Worm (Caenorhabditis elegans) whole organism, midembryonic: ENCODE data around the gene F54D1.1.

Source experiments
- T22C8.4 ChIP-seq: fragments of 200-800 bp; sonication (Bioruptor generic); IDR thresholded peaks from 2 replicates; pipeline ENCODE4 v1.3.6; 2022; ENCODE audit warnings: missing genetic modification characterization, missing compliant biosample characterization
- cog-1 ChIP-seq: sonication (generic microtip); optimal IDR thresholded peaks from 2 replicates; lab custom pipeline; 2016; ENCODE audit warnings: missing genetic modification characterization, missing compliant biosample characterization
- flt-1 ChIP-seq: fragments of 200-800 bp; sonication (Bioruptor generic); IDR thresholded peaks from 2 replicates; pipeline ENCODE4 v1.3.6; 2022; ENCODE audit warnings: missing genetic modification characterization, missing compliant biosample characterization
- klf-2 ChIP-seq: fragments of 200-800 bp; sonication (Bioruptor generic); conservative IDR thresholded peaks from 2 replicates; pipeline ENCODE4 v1.3.6; 2022; ENCODE audit warnings: missing genetic modification reagents, missing genetic modification characterization, missing compliant biosample characterization
- med-1 ChIP-seq: sonication (generic microtip); optimal IDR thresholded peaks from 2 replicates; lab custom pipeline; 2017; ENCODE audit warnings: missing genetic modification characterization, mild to moderate bottlenecking, missing compliant biosample characterization, antibody characterized with exemption, missing genetic modification reagents; ENCODE audit not compliant: insufficient read depth
- ztf-29 ChIP-seq: fragments of 200-800 bp; sonication (Bioruptor generic); IDR thresholded peaks from 2 replicates; pipeline ENCODE4 v1.3.6; 2022; ENCODE audit warnings: missing genetic modification reagents, missing genetic modification characterization, missing compliant biosample characterization

DNA sequence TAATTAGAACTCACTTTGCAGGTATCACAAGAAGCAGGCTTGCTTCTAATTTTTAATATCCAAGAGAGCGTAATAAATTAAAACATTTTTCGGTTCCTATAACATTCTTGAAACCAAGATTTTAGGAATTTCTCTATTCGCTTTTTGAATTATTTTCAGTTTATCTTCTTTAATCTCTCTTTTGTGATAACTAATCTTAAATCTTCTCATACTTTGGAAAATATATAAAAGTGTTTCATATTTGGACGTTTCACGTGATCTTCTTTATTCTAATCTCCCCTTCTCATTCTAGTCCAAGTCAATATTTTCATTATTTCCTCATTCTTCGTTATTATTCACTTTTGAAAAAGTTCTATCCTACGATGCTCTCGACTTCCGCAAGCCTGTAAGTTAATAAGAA lies at the start of gene F54D1.1:
- TF ChIP-seq flt-1: no peak
- no peak for TF ChIP-seq klf-2 (GFP tag; lab: Robert Waterston, UW)
- TF ChIP-seq ztf-29 (GFP tag; lab: Robert Waterston, UW): no peak
- no peak for TF ChIP-seq cog-1 (tag; lab: Kevin White, UChicago)
- TF ChIP-seq med-1 (GFP tag; lab: Kevin White, UChicago): no peak
- TF ChIP-seq T22C8.4 (GFP tag; lab: Robert Waterston, UW): no peak
